Worm (Caenorhabditis elegans) whole organism, dauer: ENCODE measurements around the gene F11D11.12.

ENCODE experiments used
- unc-62 ChIP-seq: sonication (generic microtip); optimal IDR thresholded peaks from 2 replicates; lab custom pipeline; 2017; ENCODE audit warnings: missing biosample characterization, missing genetic modification reagents, missing genetic modification characterization

Gene F11D11.12

ce11 chrV:18719956-18720489 is 30.5 kb downstream of the F11D11.12 start, which contains the start of gene Y17D7C.2:
TSS of gene Y17D7C.2 (minus strand) at chrV:18719987.
- no peak for TF ChIP-seq unc-62 (GFP tag; lab: Kevin White, UChicago)

ce11 chrV:18719412-18719811 is 31.1 kb downstream of the F11D11.12 start:
- no peak for TF ChIP-seq unc-62 (GFP tag; lab: Kevin White, UChicago)

ce11 chrV:18712118-18712517 is 38.4 kb downstream of the F11D11.12 start:
- TF ChIP-seq unc-62 (GFP tag; lab: Kevin White, UChicago): no peak

ce11 chrV:18711362-18711761 is 39.1 kb downstream of the F11D11.12 start:
- TF ChIP-seq unc-62 (GFP tag; lab: Kevin White, UChicago): no peak

- TF ChIP-seq unc-62 (GFP tag; lab: Kevin White, UChicago): no peak
Measured at ce11 chrV:18710045-18710490, 40.4 kb downstream of the F11D11.12 start.

- no peak for TF ChIP-seq unc-62 (GFP tag; lab: Kevin White, UChicago)
Measured at ce11 chrV:18709203-18709860, 41.1 kb downstream of the F11D11.12 start, which contains the start of gene Y17D7C.6. TSS of gene Y17D7C.6 (plus strand) at chrV:18709810.

- no peak for TF ChIP-seq unc-62 (GFP tag; lab: Kevin White, UChicago)
Measured at ce11 chrV:18708015-18708414, 42.5 kb downstream of the F11D11.12 start.

ce11 chrV:18706063-18706620 is 44.3 kb downstream of the F11D11.12 start, which contains the start of gene Y17D7C.1:
TSS of gene Y17D7C.1 (plus strand) at chrV:18706570.
- no peak for TF ChIP-seq unc-62 (GFP tag; lab: Kevin White, UChicago)

- TF ChIP-seq unc-62 (GFP tag; lab: Kevin White, UChicago): no peak
Measured at ce11 chrV:18705319-18706062, 45.0 kb downstream of the F11D11.12 start.

ce11 chrV:18701306-18701705 is 49.2 kb downstream of the F11D11.12 start, which contains the start of gene Y69H2.9:
TSS of gene Y69H2.9 (plus strand) at chrV:18701538.
- TF ChIP-seq unc-62 (GFP tag; lab: Kevin White, UChicago): no peak
